Worm (Caenorhabditis elegans): Measurements from ENCODE around the gene K09H11.11.

DNA sequence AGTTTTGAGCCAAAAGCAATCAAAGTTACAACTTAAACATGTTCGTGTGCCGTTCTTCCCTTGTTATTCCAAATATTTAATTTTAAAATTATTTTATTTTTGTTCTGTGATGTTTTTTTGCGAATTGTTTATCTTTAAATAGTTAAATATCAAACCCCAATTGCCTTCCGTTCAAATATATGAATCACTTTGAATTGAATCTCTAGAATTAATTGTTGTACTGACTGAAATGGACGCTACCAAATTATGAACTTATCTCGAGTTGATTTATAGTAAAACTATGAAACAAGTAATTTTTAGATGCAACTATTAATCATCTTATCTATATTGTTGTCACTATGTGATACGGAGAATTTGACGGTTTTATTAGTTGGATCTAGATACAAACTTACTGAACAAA is 37.0 kb upstream of the K09H11.11 start, which contains the start of gene ZC250.2:
- TF ChIP-seq elt-3 (tag; optimal IDR thresholded peaks at IDR 0.05) (no peak), zip-8 (tag; optimal IDR thresholded peaks at IDR 0.05) (no peak), lin-32 (GFP tag; optimal IDR thresholded peaks at IDR 0.05) (no peak), pha-4 (tag; optimal IDR thresholded peaks at IDR 0.05) (no peak)

Measured in whole organism, mixed stage, embryonic.